Worm (Caenorhabditis elegans) whole organism, L4/young adult: ENCODE data around the gene cyp-13B1.

Experiments
- W03F9.2 ChIP-seq: fragments of 150-350 bp; optimal IDR thresholded peaks from 2 replicates; lab custom pipeline; 2014; ENCODE audit warnings: missing biosample characterization, missing genetic modification characterization
- dao-5 ChIP-seq: sonication (generic microtip); optimal IDR thresholded peaks from 2 replicates; lab custom pipeline; 2016; ENCODE audit warnings: missing genotype, missing genetic modification characterization, moderate library complexity, missing compliant biosample characterization
- him-1 ChIP-seq: sonication (generic microtip); optimal IDR thresholded peaks from 2 replicates; lab custom pipeline; 2016; ENCODE audit warnings: missing genotype, missing genetic modification reagents, missing genetic modification characterization, missing compliant biosample characterization

DNA sequence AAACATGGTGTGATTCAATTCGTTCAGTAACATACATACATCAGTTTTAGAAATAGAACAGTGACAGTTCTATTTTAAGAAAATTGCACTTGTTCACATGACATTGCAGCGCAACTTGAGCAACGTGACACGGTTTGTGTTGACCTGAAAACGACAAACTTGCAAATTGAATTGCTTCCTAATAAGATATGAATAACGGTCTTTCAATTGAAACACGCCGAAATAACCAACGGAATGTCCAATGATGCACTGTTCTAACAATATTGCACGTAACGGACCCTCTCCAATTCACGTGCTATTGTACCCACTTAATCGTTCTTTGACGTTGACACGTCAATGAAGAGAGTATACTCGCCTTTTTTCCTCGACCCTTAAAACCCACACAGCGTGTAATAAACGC is 49.6 kb downstream of the cyp-13B1 start:
- TF ChIP-seq dao-5 (tag; lab: Kevin White, UChicago) (no peak), W03F9.2 (tag; lab: Kevin White, UChicago) (no peak), him-1 (tag; lab: Kevin White, UChicago) (no peak)
